Worm (Caenorhabditis elegans): ENCODE results near the gene arrd-1.
A peak's percentile ranks its signal among the peaks of the same experiment; 100 is the strongest.

DNA sequence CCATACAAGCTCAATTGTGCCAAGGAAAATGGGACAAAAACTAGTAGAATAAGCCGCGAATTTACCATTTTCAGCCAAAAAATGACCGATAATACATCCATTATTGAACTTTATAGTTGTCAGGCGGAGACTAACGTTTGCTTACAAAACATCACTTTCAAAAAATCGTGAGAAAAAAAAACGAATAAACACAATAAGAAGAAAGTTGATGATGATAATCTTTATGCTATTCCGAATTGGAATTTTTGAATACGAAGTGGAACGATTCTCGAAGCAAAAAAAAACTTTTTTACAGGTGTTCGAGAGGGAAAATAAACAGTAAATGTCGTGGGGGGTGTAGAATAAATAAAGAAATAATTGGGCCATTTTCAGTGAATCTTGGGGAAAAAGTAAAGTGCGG, 49.7 kb upstream of the arrd-1 start, which contains the start of gene W08F4.7:
- TF ChIP-seq ztf-22 (GFP tag; optimal IDR thresholded peaks at IDR 0.05), result no peak
- no peak for TF ChIP-seq F37B4.10 (GFP tag; IDR thresholded peaks at IDR 0.05)
- no peak for TF ChIP-seq zim-3 (tag; optimal IDR thresholded peaks at IDR 0.05)
- TF ChIP-seq pha-4 (tag; optimal IDR thresholded peaks at IDR 0.05), result no peak
- no peak for TF ChIP-seq nhr-80 (tag; optimal IDR thresholded peaks at IDR 0.05)
- no peak for TF ChIP-seq egl-44 (GFP tag; IDR thresholded peaks at IDR 0.05)
- TF ChIP-seq ama-1 (optimal IDR thresholded peaks at IDR 0.05), result no peak
- peak in 1 of 2 experiments; percentile 38 for TF ChIP-seq ama-1 (GFP tag; optimal IDR thresholded peaks at IDR 0.05)
- no peak for TF ChIP-seq lsy-27 (tag; optimal IDR thresholded peaks at IDR 0.05; ENCODE audit: borderline replicate concordance, insufficient read depth)
- 0 out of 2 replicates have a peak, but pooled peaks have one; percentile 1 for TF ChIP-seq madf-6 (GFP tag; IDR thresholded peaks at IDR 0.05)
- TF ChIP-seq lin-35 (GFP tag; optimal IDR thresholded peaks at IDR 0.05), result no peak
- TF ChIP-seq nhr-90 (tag; optimal IDR thresholded peaks at IDR 0.05), result no peak
- no peak for TF ChIP-seq unc-62 (GFP tag; optimal IDR thresholded peaks at IDR 0.05)
- no peak for TF ChIP-seq efl-1 (GFP tag; optimal IDR thresholded peaks at IDR 0.05)
- no peak for TF ChIP-seq dpl-1 (GFP tag; optimal IDR thresholded peaks at IDR 0.05)
